Fruit fly (Drosophila melanogaster): ENCODE results near the gene ng3.
"Not testable (repeated sequence)": the region's sequence is repeated elsewhere in the genome, so short reads cannot be mapped to it uniquely, and the experiment has no call there.

The ng3 gene

DNA sequence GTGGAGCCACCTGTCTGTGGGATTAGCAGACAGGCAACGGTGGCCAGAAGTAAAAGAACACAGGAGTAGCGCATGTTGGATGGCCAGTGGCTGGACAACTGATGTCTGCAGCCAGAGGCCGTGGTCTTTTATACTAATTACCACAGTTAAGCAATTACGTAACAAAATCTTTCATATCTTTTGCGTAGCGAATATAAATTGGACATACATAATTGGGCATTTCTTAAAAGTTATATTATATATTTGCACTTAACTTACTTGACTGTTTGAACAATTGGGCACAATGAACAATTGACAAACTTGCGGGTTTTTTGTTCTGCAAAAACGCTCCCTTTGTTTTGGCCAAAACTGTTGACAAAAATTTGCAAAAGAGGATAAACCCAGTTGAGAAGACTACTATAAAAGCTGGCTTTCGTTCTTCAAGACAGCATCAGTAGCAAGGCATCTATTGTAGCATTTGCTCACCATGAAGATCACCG is at the start of gene ng3, which contains the start of gene ng1:
ng3 (minus strand) TSS at position 101 of the 479 bp plus-strand sequence.
ng1 (plus strand) TSS at position 429 of the 479 bp plus-strand sequence.
- TF ChIP-seq CG8478 (optimal IDR thresholded peaks at IDR 0.05) (no peak), CTCF (optimal IDR thresholded peaks at IDR 0.05) (no peak)

- no peak for TF ChIP-seq CG8478 (optimal IDR thresholded peaks at IDR 0.05)
- no peak for TF ChIP-seq CTCF (optimal IDR thresholded peaks at IDR 0.05)
Measured at dm6 chrX:3291071-3291660, 49.3 kb upstream of the ng3 start.

- no peak for TF ChIP-seq CTCF (optimal IDR thresholded peaks at IDR 0.05)
- no peak for TF ChIP-seq CG8478 (optimal IDR thresholded peaks at IDR 0.05)
Measured at dm6 chrX:3288909-3289706, 47.2 kb upstream of the ng3 start.

- TF ChIP-seq CG8478 (optimal IDR thresholded peaks at IDR 0.05) (no peak), CTCF (optimal IDR thresholded peaks at IDR 0.05) (no peak)
Measured at dm6 chrX:3288247-3288838, 46.5 kb upstream of the ng3 start.

DNA sequence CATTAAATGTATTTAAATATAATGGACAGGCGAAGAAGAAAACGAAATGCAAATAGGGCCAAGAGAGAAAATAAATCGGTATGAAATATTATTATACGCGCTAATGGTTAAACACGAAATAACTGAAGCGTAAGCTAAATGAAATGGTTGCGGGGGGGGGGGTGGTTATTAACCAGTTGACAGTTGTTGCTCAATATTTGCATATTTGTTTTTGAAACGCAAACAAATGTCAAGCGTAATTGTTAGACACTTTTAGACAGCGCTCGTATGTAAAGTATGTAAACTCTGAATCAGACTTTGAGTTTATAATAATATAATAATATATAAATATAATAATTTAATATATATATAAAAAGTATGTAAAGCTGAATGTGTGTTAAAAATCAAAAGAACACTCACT is 40.1 kb upstream of the ng3 start:
- TF ChIP-seq CTCF (optimal IDR thresholded peaks at IDR 0.05) (no peak), CG8478 (optimal IDR thresholded peaks at IDR 0.05) (no peak)

DNA sequence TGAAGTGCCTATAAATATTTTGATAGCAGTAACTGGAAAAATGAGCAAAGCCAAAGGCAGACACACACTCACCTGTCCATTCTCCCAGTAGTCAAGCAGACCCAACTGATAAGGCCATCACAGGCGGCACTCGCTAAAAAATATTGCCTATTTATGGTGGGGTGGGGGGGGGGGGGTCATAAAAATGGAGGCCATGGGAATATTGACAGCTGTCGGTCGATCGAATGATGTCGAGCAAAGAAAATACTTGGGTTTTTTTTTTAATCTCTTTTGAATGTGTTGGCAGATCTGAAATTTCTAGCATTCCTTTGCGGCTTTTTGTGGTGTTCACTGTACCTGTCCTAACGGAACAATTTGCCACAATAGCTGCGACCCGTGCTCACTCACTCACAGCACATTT is 31.7 kb upstream of the ng3 start:
- TF ChIP-seq CTCF (optimal IDR thresholded peaks at IDR 0.05) (no peak), CG8478 (optimal IDR thresholded peaks at IDR 0.05) (no peak)

- no peak for TF ChIP-seq CG8478 (optimal IDR thresholded peaks at IDR 0.05)
- TF ChIP-seq CTCF (optimal IDR thresholded peaks at IDR 0.05): no peak
Measured at dm6 chrX:3265828-3266227, 23.9 kb upstream of the ng3 start.

dm6 chrX:3260536-3260935 is 18.7 kb upstream of the ng3 start:
- no peak for TF ChIP-seq CTCF (optimal IDR thresholded peaks at IDR 0.05)
- no peak for TF ChIP-seq CG8478 (optimal IDR thresholded peaks at IDR 0.05)

- TF ChIP-seq CTCF (optimal IDR thresholded peaks at IDR 0.05) (no peak), CG8478 (optimal IDR thresholded peaks at IDR 0.05) (no peak)
Measured at dm6 chrX:3255569-3256309, 13.9 kb upstream of the ng3 start.

DNA sequence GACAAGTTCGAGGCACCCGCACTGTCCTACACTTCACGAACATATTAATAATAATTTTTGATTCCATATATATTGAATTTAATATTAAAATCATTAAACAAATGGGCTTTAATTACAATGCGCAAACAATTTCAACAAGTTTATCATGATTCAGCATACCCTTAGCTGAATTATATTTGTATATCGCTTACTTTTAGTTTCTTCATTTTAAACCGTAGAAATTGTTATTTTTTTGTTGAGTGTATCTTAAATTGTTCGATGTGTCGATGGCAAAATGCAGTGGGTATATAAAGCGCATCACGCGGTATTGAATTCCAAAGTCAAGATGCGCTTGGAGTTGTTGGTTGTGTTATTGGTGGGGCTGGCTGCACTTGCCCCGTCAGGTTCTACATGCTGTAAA is 7.9 kb upstream of the ng3 start, which contains the start of gene Sgs4:
Sgs4 (plus strand) TSS at position 301 of the 400 bp plus-strand sequence.
- no peak for TF ChIP-seq CTCF (optimal IDR thresholded peaks at IDR 0.05)

DNA sequence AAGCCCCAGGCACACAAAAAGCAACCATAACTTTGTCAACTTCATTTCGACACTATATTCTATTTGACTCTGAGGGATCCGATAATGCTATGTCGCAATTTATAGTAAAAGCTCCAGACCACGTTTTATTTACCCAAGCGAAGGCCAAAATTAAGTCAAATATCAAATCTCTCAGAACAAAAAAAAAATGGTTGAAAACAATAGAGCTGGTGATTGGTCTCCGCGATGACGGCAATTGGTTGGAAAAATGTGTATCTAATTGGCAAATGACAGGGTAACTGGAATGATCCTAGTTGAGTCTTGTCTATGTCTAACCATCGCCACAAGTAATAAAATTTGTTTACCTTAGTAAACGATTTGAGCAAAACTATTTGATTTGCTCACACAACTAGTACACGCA is 7.3 kb upstream of the ng3 start, which contains the start of gene Pig1:
Pig1 (minus strand) TSS at position 101 of the 400 bp plus-strand sequence.
- TF ChIP-seq CTCF (optimal IDR thresholded peaks at IDR 0.05): no peak
- no peak for TF ChIP-seq CG8478 (optimal IDR thresholded peaks at IDR 0.05)

DNA sequence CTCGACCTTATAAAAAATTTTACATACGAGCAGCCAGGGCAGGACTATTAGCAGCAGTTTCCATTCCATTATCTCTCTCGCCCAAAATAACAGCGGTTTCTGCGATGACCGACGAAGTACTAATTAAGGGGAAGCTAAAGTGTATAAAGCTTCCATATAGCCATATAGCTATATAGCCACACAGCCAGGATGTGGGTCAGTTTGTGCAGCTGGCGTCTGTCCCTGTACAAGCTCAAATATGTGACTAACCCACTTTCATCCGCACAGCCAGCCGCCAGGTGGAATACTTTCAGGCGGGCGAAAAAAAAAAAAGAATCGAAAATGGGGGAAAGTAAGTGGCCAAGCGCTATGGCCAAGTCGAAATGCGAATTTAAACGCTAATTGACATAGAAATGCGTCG is 2.2 kb upstream of the ng3 start, which contains the start of gene ng4:
ng4 (minus strand) TSS at position 101 of the 400 bp plus-strand sequence.
- TF ChIP-seq CG8478 (optimal IDR thresholded peaks at IDR 0.05) (no peak), CTCF (optimal IDR thresholded peaks at IDR 0.05) (no peak)

DNA sequence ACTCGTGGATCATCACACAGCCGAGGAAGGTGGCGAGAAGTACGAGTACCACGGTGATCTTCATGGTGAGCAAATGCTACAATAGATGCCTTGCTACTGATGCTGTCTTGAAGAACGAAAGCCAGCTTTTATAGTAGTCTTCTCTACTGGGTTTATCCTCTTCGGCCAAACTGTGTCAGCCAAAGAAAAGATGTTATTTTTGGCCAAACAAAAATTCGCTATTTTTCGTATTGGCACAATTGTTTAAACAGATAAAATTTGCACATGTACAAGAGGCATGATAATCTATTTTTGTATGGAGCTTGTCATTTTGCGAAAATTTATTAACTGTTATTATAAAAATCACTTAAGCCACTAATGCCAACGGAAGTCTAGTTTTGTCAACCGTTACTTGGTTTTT is 1.4 kb downstream of the ng3 start, which contains the start of gene ng2:
ng2 (minus strand) TSS at position 101 of the 400 bp plus-strand sequence.
- TF ChIP-seq CG8478, CTCF (optimal IDR thresholded peaks at IDR 0.05): not testable (repeated sequence)

DNA sequence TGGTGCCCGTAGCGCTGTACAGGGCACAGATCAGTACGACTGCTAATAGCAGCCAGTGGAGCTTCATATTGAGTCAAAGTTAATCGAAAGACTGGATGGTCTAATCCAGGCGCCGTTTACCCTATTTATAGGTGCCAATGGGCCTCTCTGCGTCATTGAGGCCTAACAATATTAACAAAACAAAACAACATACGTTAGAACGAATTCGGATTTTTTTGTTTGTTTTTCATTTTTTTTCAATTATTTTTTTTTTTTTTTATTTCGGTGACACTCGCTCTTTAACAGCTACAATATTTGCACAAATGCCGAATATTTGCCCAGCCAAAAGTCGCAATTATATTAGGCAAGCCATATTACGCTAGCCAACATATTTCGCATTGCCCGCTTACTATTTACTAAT is 5.3 kb downstream of the ng3 start, which contains the start of gene CG14265:
CG14265 (minus strand) TSS at position 101 of the 400 bp plus-strand sequence.
- TF ChIP-seq CG8478 (optimal IDR thresholded peaks at IDR 0.05) (no peak), CTCF (optimal IDR thresholded peaks at IDR 0.05) (no peak)

DNA sequence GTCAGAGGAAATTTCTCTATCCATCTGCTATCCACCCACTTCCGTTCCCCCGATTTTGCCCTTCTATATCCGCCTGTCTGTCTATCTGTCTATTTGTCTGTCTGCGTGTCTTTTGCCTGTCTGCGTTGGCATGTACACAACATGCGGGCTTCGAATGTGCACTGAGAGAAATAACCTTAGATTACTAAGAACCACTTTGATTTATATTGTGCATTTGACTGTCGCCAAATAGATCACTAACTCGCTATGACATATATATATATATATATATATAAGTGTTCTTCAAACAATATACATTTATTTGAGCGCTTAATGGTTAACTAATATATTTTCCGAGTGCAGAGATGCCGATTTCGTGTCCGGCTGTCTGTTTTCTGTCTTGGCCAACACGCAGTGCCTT is 8.2 kb downstream of the ng3 start:
- TF ChIP-seq CTCF (optimal IDR thresholded peaks at IDR 0.05): no peak
- no peak for TF ChIP-seq CG8478 (optimal IDR thresholded peaks at IDR 0.05)
